Worm (Caenorhabditis elegans): ENCODE measurements around the gene mogs-1.

ce11 chrIV:11038218-11038617 lies 16.5 kb upstream of the mogs-1 start:
- no peak for TF ChIP-seq jun-1 (tag; optimal IDR thresholded peaks at IDR 0.05)
- no peak for TF ChIP-seq ZK546.5 (tag; optimal IDR thresholded peaks at IDR 0.05)
- no peak for TF ChIP-seq ceh-28 (tag; optimal IDR thresholded peaks at IDR 0.05)
- TF ChIP-seq egl-27 (tag; optimal IDR thresholded peaks at IDR 0.05) = no peak
- no peak for TF ChIP-seq snpc-4 (tag; optimal IDR thresholded peaks at IDR 0.05)
- no peak for TF ChIP-seq nhr-237 (tag; optimal IDR thresholded peaks at IDR 0.05)
- TF ChIP-seq nfya-1 (tag; optimal IDR thresholded peaks at IDR 0.05; ENCODE audit: insufficient read depth) = no peak
- TF ChIP-seq aly-2 (tag; optimal IDR thresholded peaks at IDR 0.05) = no peak
- TF ChIP-seq lin-39 (tag; optimal IDR thresholded peaks at IDR 0.05) = no peak
- no peak for TF ChIP-seq elt-1 (tag; optimal IDR thresholded peaks at IDR 0.05)
- TF ChIP-seq nhr-11 (tag; optimal IDR thresholded peaks at IDR 0.05) = no peak
- TF ChIP-seq tbx-2 (tag; optimal IDR thresholded peaks at IDR 0.05) = no peak
